Fruit fly (Drosophila melanogaster) ovary, adult (tissue): Measurements from ENCODE around the gene CG11737.

ENCODE experiments used
- CG17801 ChIP-seq: fragments of 200-800 bp; optimal IDR thresholded peaks from 2 replicates; lab custom pipeline; 2019; ENCODE audit warnings: missing biosample characterization, mild to moderate bottlenecking, missing genetic modification characterization, moderate library complexity; ENCODE audit not compliant: partially characterized antibody

The CG11737 gene

DNA sequence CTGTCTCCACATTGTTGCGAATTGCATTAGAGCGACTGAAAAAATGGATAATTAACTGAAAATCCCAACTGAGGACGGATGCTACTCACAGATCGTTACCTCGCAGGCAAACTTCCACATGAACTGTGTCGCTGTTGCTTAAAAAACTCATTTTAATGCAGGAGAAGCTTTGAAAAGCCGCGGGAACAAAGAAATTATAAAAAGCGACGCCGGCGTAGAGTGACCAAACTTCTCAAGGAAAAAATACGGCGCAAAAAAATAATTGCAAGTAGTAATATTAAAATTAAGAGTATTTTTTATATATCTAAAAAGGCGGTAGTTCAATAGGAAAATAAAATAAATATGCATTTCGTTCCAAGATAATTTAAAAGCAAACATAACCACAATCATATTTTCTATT is 43.9 kb downstream of the CG11737 start, which contains the start of gene pch2:
TSS of gene pch2 (minus strand) at position 243 of the 400 bp plus-strand sequence.
- no peak for TF ChIP-seq CG17801

DNA sequence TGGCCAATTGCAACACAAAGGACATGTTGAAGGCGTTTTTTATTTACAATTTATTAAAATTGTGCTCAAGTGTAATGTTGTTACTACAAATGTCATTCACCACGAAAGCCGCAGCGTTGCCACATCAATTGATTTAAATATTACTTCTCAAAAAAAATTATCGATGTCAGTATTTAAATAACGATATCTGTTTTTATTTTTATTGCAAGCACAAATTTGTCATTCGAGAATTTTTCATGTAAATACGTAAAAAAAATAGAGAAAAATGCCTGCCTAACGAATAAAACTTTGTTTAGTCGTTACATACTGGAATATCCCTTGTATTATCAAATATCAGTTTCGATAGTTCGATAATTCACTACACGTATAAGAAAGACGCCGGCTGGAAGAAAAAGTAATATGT is 44.8 kb downstream of the CG11737 start, which contains the start of the genes mRpS18A and CG31460:
TSS of gene mRpS18A (minus strand) at position 110 of the 403 bp plus-strand sequence.
TSS of gene CG31460 (plus strand) at position 190 of the 403 bp plus-strand sequence.
- TF ChIP-seq CG17801: no peak

DNA sequence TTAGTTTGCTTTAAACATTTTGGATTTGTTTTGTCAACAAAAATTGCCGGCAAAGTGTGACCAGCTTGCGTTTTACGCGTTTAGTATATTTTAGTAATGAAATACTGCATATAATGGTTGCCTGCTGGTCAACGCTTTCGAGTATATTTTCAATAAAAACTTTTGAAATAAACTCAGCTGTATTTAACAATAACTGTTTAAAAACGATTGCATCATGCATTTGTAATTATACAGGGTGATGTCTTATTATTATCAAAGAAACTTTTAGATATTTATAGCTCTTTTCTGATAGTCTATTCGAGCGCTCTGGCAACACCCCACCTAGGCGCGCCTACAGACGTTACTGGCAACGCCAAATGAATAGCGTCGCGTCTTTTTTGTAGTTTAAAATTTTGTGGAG is 46.1 kb downstream of the CG11737 start, which contains the start of gene Cenp-C:
TSS of gene Cenp-C (plus strand) at position 332 of the 400 bp plus-strand sequence.
- peak; percentile 17 for TF ChIP-seq CG17801
